Fruit fly (Drosophila melanogaster): Measurements from ENCODE around the gene CG15022.

The CG15022 gene

dm6 chr3L:4445824-4446223 lies 14.3 kb downstream of the CG15022 start:
- peak; percentile 8 for TF ChIP-seq Camta (GFP tag; optimal IDR thresholded peaks at IDR 0.05)
- TF ChIP-seq CG6791 (GFP tag; IDR thresholded peaks at IDR 0.05; ENCODE audit: partially characterized antibody), result no peak
- TF ChIP-seq al (GFP tag; IDR thresholded peaks at IDR 0.05), result peak; percentile 64
- TF ChIP-seq CG2678 (tag; optimal IDR thresholded peaks at IDR 0.05), result peak; percentile 46
- no peak for TF ChIP-seq Ssrp (tag; optimal IDR thresholded peaks at IDR 0.05)
- no peak for TF ChIP-seq kay (GFP tag; optimal IDR thresholded peaks at IDR 0.05)
- peak; percentile 43 for TF ChIP-seq sens (GFP tag)
- peak; percentile 28; the same call in 1 of the 2 replicates for TF ChIP-seq slbo (GFP tag; IDR thresholded peaks at IDR 0.05)
- TF ChIP-seq az2 (GFP tag; optimal IDR thresholded peaks at IDR 0.05), result no peak
- peak; percentile 77; the same call in 2 of the 3 replicates for TF ChIP-seq Dbx (GFP tag; IDR thresholded peaks at IDR 0.05)
- peak; percentile 13 for TF ChIP-seq CG9817 (tag; optimal IDR thresholded peaks at IDR 0.05)
- TF ChIP-seq CG42726 (GFP tag; IDR thresholded peaks at IDR 0.05; ENCODE audit: partially characterized antibody), result no peak
- TF ChIP-seq CG4404 (GFP tag; IDR thresholded peaks at IDR 0.05), result no peak
- TF ChIP-seq CG8765 (GFP tag; IDR thresholded peaks at IDR 0.05), result no peak
- no peak for TF ChIP-seq shn (GFP tag; optimal IDR thresholded peaks at IDR 0.05)
- peak; percentile 5 for TF ChIP-seq CoRest (tag; optimal IDR thresholded peaks at IDR 0.05)
- peak; percentile 4 for TF ChIP-seq bab2 (GFP tag; optimal IDR thresholded peaks at IDR 0.05)
- TF ChIP-seq CG3995 (GFP tag; optimal IDR thresholded peaks at IDR 0.05), result no peak
- no peak for TF ChIP-seq gce (GFP tag; IDR thresholded peaks at IDR 0.05)
- no peak for TF ChIP-seq CG13123 (GFP tag; optimal IDR thresholded peaks at IDR 0.05)
- peak; percentile 57 for TF ChIP-seq CG10147 (GFP tag; optimal IDR thresholded peaks at IDR 0.05)
- TF ChIP-seq caup (GFP tag; optimal IDR thresholded peaks at IDR 0.05; ENCODE audit: severe bottlenecking), result no peak
- no peak for TF ChIP-seq Taf1 (GFP tag; IDR thresholded peaks at IDR 0.05)
- TF ChIP-seq CG1233 (GFP tag; optimal IDR thresholded peaks at IDR 0.05), result no peak
- TF ChIP-seq trh (GFP tag; optimal IDR thresholded peaks at IDR 0.05), result no peak
- TF ChIP-seq Six4 (GFP tag; optimal IDR thresholded peaks at IDR 0.05), result no peak
- TF ChIP-seq MESR4 (GFP tag; optimal IDR thresholded peaks at IDR 0.05), result no peak
- TF ChIP-seq CG13296 (GFP tag; optimal IDR thresholded peaks at IDR 0.05), result peak; percentile 15
- TF ChIP-seq Fer3 (tag; optimal IDR thresholded peaks at IDR 0.05), result peak; percentile 22
- no peak for TF ChIP-seq CG7357 (GFP tag; IDR thresholded peaks at IDR 0.05)
- no peak for TF ChIP-seq CTCF (GFP tag; optimal IDR thresholded peaks at IDR 0.05)
- TF ChIP-seq CG7556 (GFP tag; optimal IDR thresholded peaks at IDR 0.05), result peak; percentile 14
- no peak for TF ChIP-seq CG1647 (GFP tag; optimal IDR thresholded peaks at IDR 0.05)
- peak; percentile 34; the same call in 1 of the 2 replicates for TF ChIP-seq Ptx1 (GFP tag; IDR thresholded peaks at IDR 0.05)
- peak; percentile 21 for TF ChIP-seq lilli (GFP tag; optimal IDR thresholded peaks at IDR 0.05)
- peak; percentile 57 for TF ChIP-seq mam (GFP tag; optimal IDR thresholded peaks at IDR 0.05)
- no peak for TF ChIP-seq CG2199 (GFP tag; IDR thresholded peaks at IDR 0.05)
- TF ChIP-seq gsb-n (tag; optimal IDR thresholded peaks at IDR 0.05), result no peak
- no peak for TF ChIP-seq nerfin-2 (GFP tag; IDR thresholded peaks at IDR 0.05; ENCODE audit: partially characterized antibody)
- TF ChIP-seq CG11247 (GFP tag; IDR thresholded peaks at IDR 0.05), result no peak
- TF ChIP-seq ap (GFP tag; IDR thresholded peaks at IDR 0.05), result no peak
- no peak for TF ChIP-seq CG17829 (tag; optimal IDR thresholded peaks at IDR 0.05)
- no peak for TF ChIP-seq Stat92E (GFP tag; optimal IDR thresholded peaks at IDR 0.05)
- TF ChIP-seq toy (GFP tag; IDR thresholded peaks at IDR 0.05), result 0 out of 2 replicates have a peak, but pooled peaks have one; percentile 12
- no peak for TF ChIP-seq hkb (optimal IDR thresholded peaks at IDR 0.05)
- TF ChIP-seq hkb (GFP tag; IDR thresholded peaks at IDR 0.05), result no peak
- no peak for TF ChIP-seq CG12942 (GFP tag; optimal IDR thresholded peaks at IDR 0.05)
- no peak for TF ChIP-seq en (GFP tag; optimal IDR thresholded peaks at IDR 0.05)
- no peak for TF ChIP-seq prd (optimal IDR thresholded peaks at IDR 0.05)
- no peak for TF ChIP-seq prd (GFP tag; IDR thresholded peaks at IDR 0.05)
- TF ChIP-seq gro (GFP tag; optimal IDR thresholded peaks at IDR 0.05), result peak; percentile 69
- TF ChIP-seq CG17328 (GFP tag; IDR thresholded peaks at IDR 0.05), result no peak
- peak; percentile 24 for TF ChIP-seq bcd (GFP tag; optimal IDR thresholded peaks at IDR 0.05)
